Worm (Caenorhabditis elegans) whole organism, L4 larva: Measurements from ENCODE around the gene srab-9.

Experiments
- ceh-32 ChIP-seq: sonication (generic microtip); optimal IDR thresholded peaks from 2 replicates; lab custom pipeline; 2016; ENCODE audit warnings: mild to moderate bottlenecking, missing genetic modification characterization, missing compliant biosample characterization; ENCODE audit not compliant: poor library complexity
- cey-2 ChIP-seq: sonication (generic microtip); optimal IDR thresholded peaks from 3 replicates; lab custom pipeline; 2017; ENCODE audit warnings: missing genetic modification characterization, mild to moderate bottlenecking, missing compliant biosample characterization, antibody characterized with exemption, borderline replicate concordance; ENCODE audit not compliant: insufficient read depth
- pha-4 ChIP-seq, 2 experiments: fragments of 150-350 bp in 1 of 2; fragments of 200-800 bp in 1 of 2; sonication (Bioruptor generic) in 1 of 2; IDR thresholded peaks in 1 of 2; optimal IDR thresholded peaks in 1 of 2; 2 replicates each; pipeline versions ENCODE4 v1.3.6 to Lab custom; 2014 to 2022; ENCODE audit warnings: missing genetic modification characterization in 2 of 2, missing genetic modification reagents in 2 of 2, missing biosample characterization in 1 of 2, missing compliant biosample characterization in 1 of 2
- php-3 ChIP-seq: fragments of 200-800 bp; sonication (Bioruptor generic); IDR thresholded peaks from 2 replicates; pipeline ENCODE4 v1.3.6; 2022; ENCODE audit warnings: missing genetic modification reagents, missing genetic modification characterization, missing compliant biosample characterization
- pqm-1 ChIP-seq: sonication (generic microtip); optimal IDR thresholded peaks from 2 replicates; lab custom pipeline; 2017; ENCODE audit warnings: missing biosample characterization, missing genetic modification characterization
- skn-1 ChIP-seq: fragments of 150-350 bp; optimal IDR thresholded peaks from 2 replicates; lab custom pipeline; 2014; ENCODE audit warnings: missing biosample characterization, missing genetic modification characterization
- snpc-4 ChIP-seq: fragments of 150-350 bp; optimal IDR thresholded peaks from 2 replicates; lab custom pipeline; 2014; ENCODE audit warnings: missing biosample characterization, missing genetic modification characterization

- no peak for TF ChIP-seq skn-1 (tag; lab: Kevin White, UChicago)
- TF ChIP-seq pqm-1 (tag; lab: Kevin White, UChicago) = no peak
- TF ChIP-seq snpc-4 (tag; lab: Kevin White, UChicago) = no peak
- TF ChIP-seq ceh-32 (tag; lab: Kevin White, UChicago) = no peak
- no peak for TF ChIP-seq pha-4 (GFP tag; IDR thresholded peaks at IDR 0.05; lab: Robert Waterston, UW)
- TF ChIP-seq pha-4 (tag; optimal IDR thresholded peaks at IDR 0.05; lab: Kevin White, UChicago) = no peak
- TF ChIP-seq cey-2 (tag; lab: Kevin White, UChicago) = no peak
- no peak for TF ChIP-seq php-3 (GFP tag; lab: Robert Waterston, UW)
These were observed 2.6 kb downstream of the srab-9 start, which contains the start of the genes irld-3 and F02C9.1 for ce11 chrV:3138488-3138887.
